Fruit fly (Drosophila melanogaster) whole organism, prepupa: Measurements from ENCODE around the gene CG7029.

Experiments
- CG11902 ChIP-seq: fragments of 200-800 bp; sonication (Bioruptor generic); optimal IDR thresholded peaks from 3 replicates; lab custom pipeline; 2016; ENCODE audit warnings: missing biosample characterization, missing genetic modification characterization
- Eip93F ChIP-seq: fragments of 200-800 bp; sonication (Bioruptor generic); optimal IDR thresholded peaks from 2 replicates; lab custom pipeline; 2016; ENCODE audit warnings: missing biosample characterization, mild to moderate bottlenecking, missing genetic modification characterization
- Sox102F ChIP-seq: fragments of 200-800 bp; sonication (Bioruptor generic); optimal IDR thresholded peaks from 2 replicates; lab custom pipeline; 2016; ENCODE audit warnings: missing biosample characterization, mild to moderate bottlenecking, missing genetic modification characterization

DNA sequence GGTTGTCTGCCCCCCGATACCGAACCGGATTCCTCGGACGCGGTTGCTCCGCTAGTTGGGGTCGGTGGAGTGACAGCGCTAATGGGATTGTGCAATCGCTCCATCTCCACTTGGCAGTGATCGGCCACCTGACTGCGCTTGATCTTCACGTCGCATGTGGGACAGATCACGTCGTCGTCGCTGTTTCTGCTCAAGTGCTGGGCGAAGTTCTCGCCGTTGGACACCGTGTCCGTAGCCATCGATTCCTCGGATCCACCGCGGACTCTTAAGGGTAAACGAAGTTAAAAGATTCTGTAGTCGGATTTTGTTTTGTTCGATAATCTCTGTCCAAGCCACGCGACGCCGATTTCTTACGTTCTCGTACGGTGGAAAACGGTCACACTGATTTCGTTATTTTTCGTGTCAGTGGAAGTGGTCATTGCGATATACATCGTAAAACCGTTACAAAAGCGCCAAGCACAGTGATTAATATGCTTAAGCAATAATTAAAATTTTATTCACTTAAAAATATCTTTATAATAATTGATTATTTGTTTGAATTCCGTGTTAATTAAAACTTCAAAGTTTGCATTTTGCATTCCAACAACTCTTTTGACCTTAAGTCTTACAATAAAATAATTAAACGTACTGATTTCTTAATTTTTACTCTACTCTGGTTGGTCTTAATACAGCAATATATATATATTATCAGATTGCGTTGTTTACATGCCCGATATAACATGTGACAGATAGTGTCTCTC is 24.5 kb upstream of the CG7029 start, which contains the start of gene RNF220:
- TF ChIP-seq Sox102F (GFP tag; lab: Kevin White, UChicago) = no peak
- TF ChIP-seq CG11902 = no peak
- TF ChIP-seq Eip93F (GFP tag; lab: Kevin White, UChicago) = no peak
